Fruit fly (Drosophila melanogaster) whole organism: Measurements from ENCODE around the gene CHOp24.

Source experiments
- CG8478 ChIP-seq: fragments of >200 bp; optimal IDR thresholded peaks from 2 replicates; lab custom pipeline; 2018; ENCODE audit warnings: inconsistent platforms
- Dll ChIP-seq: fragments of >200 bp; optimal IDR thresholded peaks from 2 replicates; lab custom pipeline; 2017
- psq ChIP-seq: fragments of >200 bp; optimal IDR thresholded peaks from 2 replicates; lab custom pipeline; 2017

dm6 chrX:4548611-4549120, 8.0 kb downstream of the CHOp24 start, which contains the start of the genes Usf and CG15912:
- TF ChIP-seq Dll (lab: Kevin White, UChicago) = no peak
- TF ChIP-seq psq (lab: Kevin White, UChicago) = no peak
- no peak for TF ChIP-seq CG8478 (lab: Kevin White, UChicago)
